Worm (Caenorhabditis elegans) whole organism, mixed stage, embryonic: ENCODE measurements around the gene C03A7.13.

ENCODE experiments used
- blmp-1 ChIP-seq: fragments of 150-350 bp; optimal IDR thresholded peaks from 2 replicates; lab custom pipeline; 2014; ENCODE audit warnings: missing biosample characterization, missing genetic modification characterization
- ces-1 ChIP-seq: fragments of 150-350 bp; optimal IDR thresholded peaks from 2 replicates; lab custom pipeline; 2014; ENCODE audit warnings: missing biosample characterization, missing genetic modification reagents, missing genetic modification characterization
- nhr-12 ChIP-seq: fragments of 150-350 bp; optimal IDR thresholded peaks from 2 replicates; lab custom pipeline; 2014; ENCODE audit warnings: missing biosample characterization, missing genetic modification characterization
- pha-4 ChIP-seq: fragments of 150-350 bp; optimal IDR thresholded peaks from 2 replicates; lab custom pipeline; 2018; ENCODE audit warnings: missing biosample characterization, missing genetic modification reagents, missing genetic modification characterization

DNA sequence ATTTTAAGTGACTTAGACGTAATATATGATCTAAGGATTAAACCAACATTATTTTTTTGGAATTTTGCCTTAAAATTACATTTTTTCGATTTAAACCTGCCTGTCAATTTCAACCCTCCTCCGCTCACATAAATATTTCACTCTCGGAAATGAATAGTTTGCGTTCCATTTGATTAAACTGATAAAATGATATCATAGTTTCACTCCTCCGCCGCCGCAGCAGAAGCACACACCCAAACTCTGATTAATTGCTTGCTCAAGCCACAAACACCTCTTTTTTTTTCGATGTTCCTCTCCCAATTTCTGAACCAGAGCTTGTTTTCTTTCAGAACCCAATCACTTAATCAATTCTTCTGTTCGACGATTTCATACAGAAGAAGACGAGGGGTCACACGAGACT lies 30.7 kb upstream of the C03A7.13 start, which contains the start of gene Y49G5B.1:
- no peak for TF ChIP-seq blmp-1
- no peak for TF ChIP-seq pha-4 (tag; lab: Kevin White, UChicago)
- TF ChIP-seq nhr-12 (tag; lab: Kevin White, UChicago): no peak
- no peak for TF ChIP-seq ces-1 (GFP tag; lab: Kevin White, UChicago)
